Worm (Caenorhabditis elegans) whole organism, late embryonic: ENCODE results near the gene grp-1.

Experiments
- C38D4.7 ChIP-seq: fragments of 200-800 bp; sonication (Bioruptor generic); optimal IDR thresholded peaks from 2 replicates; lab custom pipeline; 2018; ENCODE audit warnings: mild to moderate bottlenecking, missing genetic modification characterization, moderate library complexity, missing compliant biosample characterization
- K09A11.1 ChIP-seq: sonication (generic microtip); optimal IDR thresholded peaks from 2 replicates; lab custom pipeline; 2017; ENCODE audit warnings: antibody characterized with exemption, mild to moderate bottlenecking, missing genetic modification characterization, missing compliant biosample characterization; ENCODE audit not compliant: insufficient read depth
- T23F11.4 ChIP-seq: fragments of 200-800 bp; sonication (Bioruptor generic); optimal IDR thresholded peaks from 2 replicates; lab custom pipeline; 2018; ENCODE audit warnings: mild to moderate bottlenecking, missing genetic modification characterization, missing compliant biosample characterization
- ceh-14 ChIP-seq: sonication (generic microtip); optimal IDR thresholded peaks from 2 replicates; lab custom pipeline; 2016; ENCODE audit warnings: missing genotype, missing genetic modification characterization, missing compliant biosample characterization
- ceh-2 ChIP-seq: sonication (generic microtip); optimal IDR thresholded peaks from 2 replicates; lab custom pipeline; 2016; ENCODE audit warnings: missing genotype, missing genetic modification characterization, missing compliant biosample characterization
- ceh-22 ChIP-seq: sonication (generic microtip); optimal IDR thresholded peaks from 2 replicates; lab custom pipeline; 2017; ENCODE audit warnings: missing biosample characterization, missing genetic modification characterization
- ceh-31 ChIP-seq: sonication (generic microtip); optimal IDR thresholded peaks from 2 replicates; lab custom pipeline; 2016; ENCODE audit warnings: missing genetic modification characterization, missing compliant biosample characterization
- ceh-34 ChIP-seq: sonication (generic microtip); optimal IDR thresholded peaks from 2 replicates; lab custom pipeline; 2016; ENCODE audit warnings: mild to moderate bottlenecking, missing genetic modification characterization, missing compliant biosample characterization
- ceh-48 ChIP-seq: sonication (generic microtip); optimal IDR thresholded peaks from 2 replicates; lab custom pipeline; 2016; ENCODE audit warnings: missing genetic modification characterization, inconsistent platforms, missing compliant biosample characterization
- ceh-6 ChIP-seq: fragments of 200-800 bp; sonication (Bioruptor generic); optimal IDR thresholded peaks from 2 replicates; lab custom pipeline; 2018; ENCODE audit warnings: mild to moderate bottlenecking, missing genetic modification characterization, missing compliant biosample characterization
- ceh-9 ChIP-seq: sonication (generic microtip); optimal IDR thresholded peaks from 2 replicates; lab custom pipeline; 2016; ENCODE audit warnings: mild to moderate bottlenecking, missing genetic modification characterization, inconsistent platforms, missing compliant biosample characterization
- dmd-4 ChIP-seq: sonication (generic microtip); optimal IDR thresholded peaks from 2 replicates; lab custom pipeline; 2016; ENCODE audit warnings: borderline replicate concordance, missing genetic modification characterization, missing compliant biosample characterization
- elt-4 ChIP-seq: sonication (generic microtip); optimal IDR thresholded peaks from 2 replicates; lab custom pipeline; 2016; ENCODE audit warnings: missing genetic modification characterization, missing compliant biosample characterization
- ets-4 ChIP-seq: sonication (generic microtip); optimal IDR thresholded peaks from 2 replicates; lab custom pipeline; 2016; ENCODE audit warnings: missing genetic modification characterization, missing compliant biosample characterization
- eyg-1 ChIP-seq: sonication (generic microtip); optimal IDR thresholded peaks from 2 replicates; lab custom pipeline; 2016; ENCODE audit warnings: missing genotype, missing genetic modification characterization, missing compliant biosample characterization
- fax-1 ChIP-seq: sonication (generic microtip); optimal IDR thresholded peaks from 2 replicates; lab custom pipeline; 2016; ENCODE audit warnings: missing genotype, missing genetic modification characterization, missing compliant biosample characterization
- fkh-10 ChIP-seq: fragments of 150-350 bp; optimal IDR thresholded peaks from 2 replicates; lab custom pipeline; 2014; ENCODE audit warnings: missing biosample characterization, missing genetic modification reagents, missing genetic modification characterization
- hlh-13 ChIP-seq: fragments of 200-800 bp; sonication (Bioruptor generic); optimal IDR thresholded peaks from 2 replicates; lab custom pipeline; 2018; ENCODE audit warnings: mild to moderate bottlenecking, missing genetic modification characterization, missing compliant biosample characterization
- hlh-8 ChIP-seq: sonication (generic microtip); optimal IDR thresholded peaks from 2 replicates; lab custom pipeline; 2016; ENCODE audit warnings: missing genotype, missing genetic modification characterization, missing compliant biosample characterization
- lim-6 ChIP-seq: sonication (generic microtip); optimal IDR thresholded peaks from 2 replicates; lab custom pipeline; 2016; ENCODE audit warnings: missing genetic modification characterization, missing compliant biosample characterization
- lin-11 ChIP-seq: fragments of 200-800 bp; sonication (Bioruptor generic); optimal IDR thresholded peaks from 2 replicates; lab custom pipeline; 2018; ENCODE audit warnings: mild to moderate bottlenecking, missing genetic modification characterization, missing compliant biosample characterization
- mec-3 ChIP-seq: sonication (generic microtip); optimal IDR thresholded peaks from 2 replicates; lab custom pipeline; 2016; ENCODE audit warnings: borderline replicate concordance, missing genetic modification characterization, missing compliant biosample characterization
- nhr-11 ChIP-seq: fragments of 150-350 bp; optimal IDR thresholded peaks from 2 replicates; lab custom pipeline; 2014; ENCODE audit warnings: missing biosample characterization, missing genetic modification characterization
- odd-2 ChIP-seq: sonication (generic microtip); optimal IDR thresholded peaks from 2 replicates; lab custom pipeline; 2017; ENCODE audit warnings: antibody characterized with exemption, mild to moderate bottlenecking, missing genetic modification characterization, missing compliant biosample characterization
- pat-9 ChIP-seq: fragments of 200-800 bp; sonication (Bioruptor generic); optimal IDR thresholded peaks from 2 replicates; lab custom pipeline; 2018; ENCODE audit warnings: mild to moderate bottlenecking, missing genetic modification characterization, moderate library complexity, missing compliant biosample characterization
- pha-2 ChIP-seq: sonication (generic microtip); optimal IDR thresholded peaks from 2 replicates; lab custom pipeline; 2017; ENCODE audit warnings: mild to moderate bottlenecking, missing genetic modification characterization, missing compliant biosample characterization
- pha-4 ChIP-seq: fragments of 150-350 bp; optimal IDR thresholded peaks from 2 replicates; lab custom pipeline; 2018; ENCODE audit warnings: missing biosample characterization, missing genetic modification reagents, missing genetic modification characterization
- pqm-1 ChIP-seq: sonication (generic microtip); optimal IDR thresholded peaks from 2 replicates; lab custom pipeline; 2016; ENCODE audit warnings: missing genetic modification characterization, missing compliant biosample characterization
- pros-1 ChIP-seq: fragments of 150-350 bp; optimal IDR thresholded peaks from 2 replicates; lab custom pipeline; 2014; ENCODE audit warnings: missing biosample characterization, missing genetic modification reagents, missing genetic modification characterization
- ref-2 ChIP-seq: sonication (generic microtip); optimal IDR thresholded peaks from 2 replicates; lab custom pipeline; 2016; ENCODE audit warnings: missing genetic modification characterization, missing compliant biosample characterization
- rnt-1 ChIP-seq: sonication (generic microtip); optimal IDR thresholded peaks from 2 replicates; lab custom pipeline; 2016; ENCODE audit warnings: missing genetic modification characterization, missing compliant biosample characterization
- unc-3 ChIP-seq, 2 experiments: fragments of 200-800 bp in 1 of 2; sonication (Bioruptor generic) in 1 of 2; sonication (generic microtip) in 1 of 2; conservative IDR thresholded peaks in 1 of 2; optimal IDR thresholded peaks in 1 of 2; 2 replicates each; pipeline versions ENCODE4 v1.3.6 to Lab custom; 2016 to 2022; ENCODE audit warnings: missing compliant biosample characterization in 2 of 2, missing genetic modification characterization in 2 of 2, missing genetic modification reagents in 1 of 2
- unc-42 ChIP-seq: sonication (generic microtip); optimal IDR thresholded peaks from 2 replicates; lab custom pipeline; 2016; ENCODE audit warnings: missing genotype, missing genetic modification characterization, missing compliant biosample characterization
- unc-86 ChIP-seq: sonication (generic microtip); optimal IDR thresholded peaks from 2 replicates; lab custom pipeline; 2016; ENCODE audit warnings: missing genetic modification characterization, missing compliant biosample characterization
- zip-5 ChIP-seq: sonication (generic microtip); optimal IDR thresholded peaks from 2 replicates; lab custom pipeline; 2016; ENCODE audit warnings: missing genetic modification characterization, missing compliant biosample characterization

The grp-1 gene

DNA sequence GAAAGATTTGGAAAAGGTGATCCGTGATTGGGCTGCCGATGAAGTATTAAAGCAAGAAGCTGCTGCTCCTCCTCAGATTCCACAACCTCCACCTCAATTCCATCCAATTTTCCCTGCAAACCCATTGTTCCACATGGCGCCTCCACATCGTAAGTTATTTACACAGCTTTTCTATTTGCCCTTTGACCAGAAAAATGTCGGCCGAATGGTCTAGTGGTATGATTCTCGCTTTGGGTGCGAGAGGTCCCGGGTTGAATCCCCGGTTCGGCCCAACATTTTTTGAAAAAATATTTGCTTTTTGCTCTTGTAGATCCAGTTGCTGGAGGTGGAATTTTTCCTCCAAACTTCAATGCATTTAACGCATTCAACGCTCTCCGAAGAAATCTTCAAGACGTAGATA, 16.3 kb upstream of the grp-1 start:
- TF ChIP-seq ceh-6 (GFP tag; lab: Kevin White, UChicago) (peak; percentile 32), T23F11.4 (GFP tag; lab: Kevin White, UChicago) (no peak), pros-1 (tag; lab: Kevin White, UChicago) (peak; percentile 72)

DNA sequence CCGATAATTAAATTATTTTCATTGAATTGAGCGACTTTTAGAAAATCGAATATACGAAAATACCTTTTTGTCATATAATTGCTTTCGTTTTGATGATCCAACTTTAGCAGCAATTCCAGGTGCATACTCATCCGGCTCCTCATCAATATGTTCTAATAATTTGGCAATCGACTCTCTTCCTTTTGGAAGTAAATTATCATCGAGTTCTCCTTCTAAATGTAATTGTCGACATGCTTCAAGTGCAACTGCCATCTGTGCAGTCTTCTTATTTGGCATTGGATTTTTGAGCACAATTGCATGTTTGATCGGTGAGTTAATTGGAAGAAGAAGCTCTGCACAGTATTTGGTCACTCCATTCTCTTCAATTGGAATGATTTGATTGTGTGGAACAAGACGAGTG, 8.3 kb upstream of the grp-1 start:
- no peak for TF ChIP-seq ceh-48 (tag; lab: Kevin White, UChicago)
- TF ChIP-seq hlh-13, result no peak
- no peak for TF ChIP-seq rnt-1 (tag; lab: Kevin White, UChicago)
- TF ChIP-seq ceh-31 (tag; lab: Kevin White, UChicago), result no peak
- no peak for TF ChIP-seq fkh-10 (GFP tag; lab: Kevin White, UChicago)
- TF ChIP-seq ets-4 (tag; lab: Kevin White, UChicago), result no peak
- TF ChIP-seq zip-5 (tag; lab: Kevin White, UChicago), result no peak
- no peak for TF ChIP-seq pqm-1 (tag; lab: Kevin White, UChicago)
- no peak for TF ChIP-seq mec-3 (tag; lab: Kevin White, UChicago)
- no peak for TF ChIP-seq C38D4.7 (GFP tag; lab: Kevin White, UChicago)
- no peak for TF ChIP-seq odd-2 (tag; lab: Kevin White, UChicago)
- no peak for TF ChIP-seq lin-11 (tag; lab: Kevin White, UChicago)
- TF ChIP-seq ceh-2 (tag; lab: Kevin White, UChicago), result no peak
- no peak for TF ChIP-seq fax-1
- no peak for TF ChIP-seq eyg-1 (tag; lab: Kevin White, UChicago)
- TF ChIP-seq unc-3 (GFP tag; conservative IDR thresholded peaks at IDR 0.05; lab: Robert Waterston, UW), result no peak
- TF ChIP-seq unc-3 (tag; optimal IDR thresholded peaks at IDR 0.05; lab: Kevin White, UChicago), result no peak
- no peak for TF ChIP-seq pros-1 (tag; lab: Kevin White, UChicago)
- TF ChIP-seq, all 69 proteins: peak for 0

DNA sequence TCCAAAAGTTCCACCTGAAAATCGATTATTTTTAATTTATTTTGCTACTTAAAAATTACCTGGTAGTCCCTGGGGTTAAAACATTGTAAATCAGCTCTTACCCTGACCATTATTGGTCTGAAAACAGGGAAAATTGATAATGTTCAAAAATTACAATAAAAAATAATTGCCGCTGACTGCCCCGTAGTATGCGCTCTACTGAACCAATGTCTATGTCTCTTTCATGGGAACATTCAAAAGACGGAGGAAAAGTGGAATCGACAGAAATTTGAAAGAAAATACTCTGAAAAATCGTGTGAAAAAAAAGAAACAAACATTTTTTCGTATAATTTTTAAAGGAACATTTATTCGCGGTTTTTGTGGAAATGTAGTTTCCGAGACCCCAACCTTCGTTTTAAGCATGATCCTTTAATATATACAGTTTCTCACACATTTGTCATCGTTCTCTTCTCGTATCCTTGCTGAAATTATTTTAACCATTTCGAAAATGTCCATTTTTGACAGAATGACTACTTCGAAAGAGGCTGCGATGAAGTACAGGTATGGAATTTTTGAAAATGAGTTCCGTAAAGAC, 5.3 kb upstream of the grp-1 start, which contains the start of the genes dcr-1 and apc-2:
Gene dcr-1, minus strand, starts transcription at position 117 of the 574 bp plus-strand sequence.
Gene apc-2, plus strand, starts transcription at position 465 of the 574 bp plus-strand sequence.
- TF ChIP-seq ceh-9 (no peak), pha-2 (tag; lab: Kevin White, UChicago) (no peak), pha-4 (tag; lab: Kevin White, UChicago) (no peak), ceh-34 (no peak), pat-9 (tag; lab: Kevin White, UChicago) (no peak), K09A11.1 (tag; lab: Kevin White, UChicago) (no peak), zip-5 (tag; lab: Kevin White, UChicago) (no peak), fax-1 (no peak), ref-2 (tag; lab: Kevin White, UChicago) (no peak)

DNA sequence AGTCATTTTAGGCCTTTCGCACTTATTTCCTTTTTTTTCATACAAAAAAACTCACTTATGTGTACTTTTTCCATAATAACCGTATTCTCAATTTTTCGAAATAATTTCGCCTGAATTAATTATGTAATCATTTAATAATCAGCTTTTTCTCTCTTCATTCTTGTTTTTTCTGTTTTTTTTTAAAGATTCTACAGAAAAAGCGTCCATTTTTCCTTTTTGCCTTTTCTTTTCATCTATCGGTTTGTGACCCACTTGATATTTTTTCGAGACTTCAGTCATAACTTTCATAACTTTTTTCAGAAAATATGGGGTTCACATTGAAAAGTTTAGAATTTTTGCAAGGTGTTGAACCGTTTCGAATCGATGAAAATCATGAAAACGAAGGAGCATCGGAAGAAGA, 2.7 kb downstream of the grp-1 start, which contains the start of gene vms-1:
Gene vms-1, plus strand, starts transcription at position 301 of the 400 bp plus-strand sequence.
- no peak for TF ChIP-seq nhr-11 (tag; lab: Kevin White, UChicago)
- TF ChIP-seq, all 69 proteins: peak for 0

DNA sequence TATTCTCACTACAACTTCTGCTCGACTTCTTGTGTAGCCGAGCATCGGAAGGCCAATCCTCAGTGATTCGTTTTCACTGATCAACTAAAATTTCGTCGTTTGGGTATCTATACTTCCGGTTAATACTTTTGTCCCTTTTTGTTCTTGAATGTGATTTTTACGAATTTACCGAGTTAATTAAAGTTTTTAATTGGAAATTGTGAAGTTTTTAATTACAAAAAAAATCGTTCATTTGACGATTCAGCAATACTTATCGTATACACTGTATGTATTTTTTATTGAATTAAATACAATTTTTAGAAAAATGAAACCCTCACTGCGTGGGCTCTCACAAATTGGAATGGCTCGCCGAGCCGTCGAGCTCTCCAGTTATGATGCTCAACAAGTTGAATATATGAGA, 5.9 kb downstream of the grp-1 start, which contains the start of gene idi-1:
Gene idi-1, plus strand, starts transcription at position 301 of the 400 bp plus-strand sequence.
- no peak for TF ChIP-seq lin-11 (tag; lab: Kevin White, UChicago)
- TF ChIP-seq C38D4.7 (GFP tag; lab: Kevin White, UChicago), result no peak
- no peak for TF ChIP-seq unc-86
- no peak for TF ChIP-seq hlh-8 (tag; lab: Kevin White, UChicago)
- TF ChIP-seq ceh-14 (tag; lab: Kevin White, UChicago), result no peak
- no peak for TF ChIP-seq ceh-6 (GFP tag; lab: Kevin White, UChicago)
- TF ChIP-seq zip-5 (tag; lab: Kevin White, UChicago), result no peak
- TF ChIP-seq ceh-9, result no peak
- no peak for TF ChIP-seq ceh-48 (tag; lab: Kevin White, UChicago)
- no peak for TF ChIP-seq dmd-4 (tag; lab: Kevin White, UChicago)
- TF ChIP-seq lim-6 (tag; lab: Kevin White, UChicago), result no peak
- TF ChIP-seq ceh-31 (tag; lab: Kevin White, UChicago), result no peak
- no peak for TF ChIP-seq unc-42
- TF ChIP-seq fkh-10 (GFP tag; lab: Kevin White, UChicago), result no peak
- no peak for TF ChIP-seq odd-2 (tag; lab: Kevin White, UChicago)
- TF ChIP-seq ceh-22 (tag; lab: Kevin White, UChicago), result no peak
- no peak for TF ChIP-seq elt-4
